Worm (Caenorhabditis elegans): ENCODE measurements around the gene srd-33.

srd-33 gene

DNA sequence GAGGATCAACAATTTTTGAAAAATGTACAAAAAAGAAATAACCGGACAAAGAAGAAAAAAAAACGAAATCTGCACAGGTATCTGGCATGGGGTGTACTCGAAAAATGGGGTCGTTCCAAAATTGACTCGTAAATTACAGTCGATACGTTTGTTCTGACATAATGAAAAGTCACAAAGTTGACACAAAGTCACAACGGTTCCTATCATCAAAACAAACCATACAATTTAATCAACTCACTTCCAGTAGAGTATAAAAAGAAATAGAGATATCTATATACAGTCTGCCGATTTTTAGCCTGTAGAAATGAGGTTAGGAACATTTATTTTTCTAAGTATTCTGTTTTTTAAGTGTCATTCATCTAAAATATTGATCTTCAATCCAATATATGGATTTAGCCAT, 12.4 kb downstream of the srd-33 start, which contains the start of gene T19H12.12:
T19H12.12 (plus strand) TSS at position 301 of the 400 bp plus-strand sequence.
- TF ChIP-seq nhr-25 (tag; optimal IDR thresholded peaks at IDR 0.05) = no peak
- TF ChIP-seq zag-1 (tag; optimal IDR thresholded peaks at IDR 0.05) = no peak
- no peak for TF ChIP-seq lsy-12 (tag; optimal IDR thresholded peaks at IDR 0.05)
- TF ChIP-seq aly-2 (tag; optimal IDR thresholded peaks at IDR 0.05) = no peak
- TF ChIP-seq ceh-9 (tag; optimal IDR thresholded peaks at IDR 0.05) = no peak
- TF ChIP-seq ZK546.5 (tag; optimal IDR thresholded peaks at IDR 0.05) = no peak
- TF ChIP-seq lin-39 (tag; optimal IDR thresholded peaks at IDR 0.05) = no peak
- no peak for TF ChIP-seq ceh-28 (tag; optimal IDR thresholded peaks at IDR 0.05)
- TF ChIP-seq pqm-1 (tag; optimal IDR thresholded peaks at IDR 0.05) = no peak

DNA sequence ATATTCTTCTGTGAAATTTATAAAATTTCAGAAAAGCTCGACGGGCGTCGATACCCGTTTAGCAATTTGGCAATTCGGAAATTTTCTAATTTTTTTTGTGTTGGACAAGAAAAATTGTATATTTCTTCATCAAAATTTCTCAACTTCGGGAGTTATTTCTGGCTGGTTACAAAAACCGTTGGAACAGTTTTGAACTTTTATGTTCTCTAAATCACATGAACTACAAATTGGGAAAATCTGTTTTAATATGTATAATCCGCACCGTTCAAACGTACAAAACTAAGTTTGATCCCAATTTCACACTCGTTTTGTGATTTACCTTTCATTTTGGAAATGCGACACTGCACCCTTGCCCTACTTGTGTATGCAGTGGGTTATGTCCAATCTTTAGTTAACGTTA, 13.3 kb downstream of the srd-33 start, which contains the start of gene T19H12.3:
T19H12.3 (plus strand) TSS at position 301 of the 400 bp plus-strand sequence.
- TF ChIP-seq ztf-11 (tag; optimal IDR thresholded peaks at IDR 0.05) (no peak), nhr-43 (tag; optimal IDR thresholded peaks at IDR 0.05; ENCODE audit: poor library complexity, severe bottlenecking) (no peak)

DNA sequence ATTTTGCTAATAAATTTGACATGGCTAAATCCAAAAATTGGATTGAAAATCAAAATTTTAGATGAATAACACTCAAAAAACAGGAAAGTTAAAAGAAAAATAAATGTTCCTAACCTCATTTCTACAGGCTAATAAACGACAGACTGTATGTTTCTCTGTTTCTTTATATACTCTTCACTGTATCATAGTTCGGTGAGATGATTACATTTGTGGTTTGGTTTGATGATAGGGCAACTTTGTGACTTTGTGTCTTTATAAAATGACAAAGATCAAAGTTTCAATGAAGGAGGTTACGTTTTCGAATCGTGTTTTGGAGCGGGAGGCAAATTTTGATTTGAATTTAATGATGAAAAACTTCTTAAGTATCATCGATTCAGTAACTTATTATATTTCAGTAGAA, 17.4 kb downstream of the srd-33 start, which contains the start of gene ugt-12:
ugt-12 (minus strand) TSS at position 153 of the 400 bp plus-strand sequence.
- TF ChIP-seq nhr-23 (tag; optimal IDR thresholded peaks at IDR 0.05) (peak; percentile 35), egl-5 (tag; optimal IDR thresholded peaks at IDR 0.05) (no peak), elt-2 (tag; optimal IDR thresholded peaks at IDR 0.05) (peak; percentile 71), pha-4 (tag; optimal IDR thresholded peaks at IDR 0.05) (peak; percentile 39), nfya-1 (tag; optimal IDR thresholded peaks at IDR 0.05; ENCODE audit: insufficient read depth) (no peak), pqm-1 (tag; optimal IDR thresholded peaks at IDR 0.05) (peak; percentile 43)

DNA sequence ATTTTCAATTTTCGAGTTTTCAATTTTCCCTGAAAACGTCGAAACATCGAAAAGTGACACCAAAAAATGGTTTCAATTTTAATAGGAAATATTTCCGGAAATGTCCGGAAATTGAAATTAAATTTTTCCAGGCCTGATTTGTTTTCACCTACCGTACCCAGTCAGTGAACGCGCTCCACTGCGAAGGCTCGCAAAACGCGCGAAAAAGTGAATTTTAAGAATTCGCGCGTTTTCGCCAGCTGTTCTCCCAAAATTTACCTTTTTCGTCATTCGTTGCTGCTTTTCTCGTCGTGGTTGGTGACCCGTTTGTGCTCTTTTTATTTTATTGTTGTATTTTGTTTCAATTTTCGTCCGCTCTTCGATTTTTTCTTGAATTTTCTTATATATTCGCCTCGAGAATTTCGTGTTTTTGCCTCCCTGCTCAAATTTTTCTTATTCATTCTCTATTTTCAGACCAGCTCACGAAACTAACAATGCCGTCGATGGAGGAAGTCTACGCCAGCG, 17.9 kb downstream of the srd-33 start, which contains the start of gene T19H12.2:
T19H12.2 (plus strand) TSS at position 454 of the 504 bp plus-strand sequence.
- TF ChIP-seq nhr-12 (tag; optimal IDR thresholded peaks at IDR 0.05) = no peak
- TF ChIP-seq nhr-11 (tag; optimal IDR thresholded peaks at IDR 0.05) = no peak
- no peak for TF ChIP-seq daf-12 (tag; optimal IDR thresholded peaks at IDR 0.05)
- no peak for TF ChIP-seq R02D3.7 (tag; optimal IDR thresholded peaks at IDR 0.05)
- TF ChIP-seq lin-15B (tag; optimal IDR thresholded peaks at IDR 0.05) = no peak
- no peak for TF ChIP-seq lsy-12 (tag; optimal IDR thresholded peaks at IDR 0.05)

DNA sequence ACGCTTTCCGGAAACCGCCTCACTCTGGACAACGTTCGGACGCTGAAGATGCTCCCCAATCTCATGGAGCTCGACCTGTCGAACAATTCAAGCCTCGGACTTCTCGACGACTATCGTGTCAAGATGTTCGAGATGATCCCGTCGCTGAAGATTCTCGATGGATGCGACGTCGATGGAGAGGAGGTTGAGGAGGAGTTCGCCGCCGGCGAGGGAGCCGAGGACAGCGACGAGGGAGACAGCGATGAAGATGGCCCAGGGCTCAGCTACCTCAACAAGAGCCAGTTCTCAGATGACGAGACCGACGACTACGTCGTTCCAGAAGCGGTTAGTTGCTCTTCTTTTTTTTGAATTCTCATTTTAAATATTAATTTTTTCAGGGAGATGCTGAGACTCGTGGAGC, 18.7 kb downstream of the srd-33 start:
- no peak for TF ChIP-seq lin-15B (tag; optimal IDR thresholded peaks at IDR 0.05)
- TF ChIP-seq lin-39 (tag; optimal IDR thresholded peaks at IDR 0.05) = no peak
- no peak for TF ChIP-seq ztf-11 (tag; optimal IDR thresholded peaks at IDR 0.05)
- TF ChIP-seq nhr-67 (tag; optimal IDR thresholded peaks at IDR 0.05) = no peak
- TF ChIP-seq ceh-82 (tag; optimal IDR thresholded peaks at IDR 0.05) = no peak
- TF ChIP-seq zag-1 (tag; optimal IDR thresholded peaks at IDR 0.05) = no peak
- TF ChIP-seq fkh-2 (tag; optimal IDR thresholded peaks at IDR 0.05) = no peak
- TF ChIP-seq nhr-76 (tag; optimal IDR thresholded peaks at IDR 0.05) = no peak
- no peak for TF ChIP-seq mdl-1 (tag; optimal IDR thresholded peaks at IDR 0.05)
- TF ChIP-seq hmg-11 (tag; optimal IDR thresholded peaks at IDR 0.05) = no peak

DNA sequence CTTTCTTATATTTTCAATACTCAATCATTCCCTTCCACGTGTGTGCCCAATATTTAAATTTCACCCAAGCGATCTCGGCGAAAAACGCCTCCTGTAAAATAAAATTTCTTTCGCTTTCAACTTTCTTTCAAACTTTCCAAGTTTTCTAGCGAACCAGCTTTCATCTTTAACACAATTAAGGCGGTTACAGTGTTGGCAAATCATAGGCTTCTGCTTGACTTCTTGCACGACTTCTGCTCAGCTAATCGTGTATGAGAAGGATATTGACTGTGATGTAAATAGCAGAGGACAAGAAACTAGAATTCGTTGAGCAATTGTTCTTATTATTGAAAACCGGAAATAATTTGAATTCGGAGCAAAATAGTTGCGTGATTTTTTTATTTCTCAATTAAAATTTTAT, 19.2 kb downstream of the srd-33 start:
- TF ChIP-seq elt-3 (tag; optimal IDR thresholded peaks at IDR 0.05) (no peak), ztf-4 (tag; optimal IDR thresholded peaks at IDR 0.05) (no peak), nhr-237 (tag; optimal IDR thresholded peaks at IDR 0.05) (no peak), lin-39 (tag; optimal IDR thresholded peaks at IDR 0.05) (no peak), ceh-28 (tag; optimal IDR thresholded peaks at IDR 0.05) (no peak), fkh-10 (GFP tag; optimal IDR thresholded peaks at IDR 0.05) (no peak), ceh-9 (tag; optimal IDR thresholded peaks at IDR 0.05) (no peak), jun-1 (tag; optimal IDR thresholded peaks at IDR 0.05) (no peak), egl-5 (tag; optimal IDR thresholded peaks at IDR 0.05) (no peak), mml-1 (tag; optimal IDR thresholded peaks at IDR 0.05) (no peak), ceh-16 (tag; optimal IDR thresholded peaks at IDR 0.05) (no peak), nfya-1 (tag; optimal IDR thresholded peaks at IDR 0.05; ENCODE audit: insufficient read depth) (no peak), ZK546.5 (tag; optimal IDR thresholded peaks at IDR 0.05) (no peak), nhr-43 (tag; optimal IDR thresholded peaks at IDR 0.05; ENCODE audit: poor library complexity, severe bottlenecking) (no peak)
